Fruit fly (Drosophila melanogaster) whole organism, embryonic: ENCODE results near the gene Hsp22.

ENCODE experiments used
- B-H2 ChIP-seq: fragments of 200-800 bp; sonication (Bioruptor generic); optimal IDR thresholded peaks from 2 replicates; lab custom pipeline; 2018; ENCODE audit warnings: missing biosample characterization, mild to moderate bottlenecking, missing genetic modification characterization
- BEAF-32 ChIP-seq: fragments of 200-800 bp; sonication (Bioruptor generic); optimal IDR thresholded peaks from 3 replicates; lab custom pipeline; 2017; ENCODE audit warnings: missing biosample characterization, missing genetic modification characterization, mild to moderate bottlenecking, moderate library complexity, missing genetic modification reagents
- Bteb2 ChIP-seq: fragments of 200-800 bp; sonication (Bioruptor generic); optimal IDR thresholded peaks from 2 replicates; lab custom pipeline; 2016; ENCODE audit warnings: missing biosample characterization, missing genetic modification characterization
- CG10267 ChIP-seq: fragments of 200-800 bp; sonication (Bioruptor generic); optimal IDR thresholded peaks from 2 replicates; lab custom pipeline; 2018; ENCODE audit warnings: missing biosample characterization, mild to moderate bottlenecking, missing genetic modification characterization, moderate library complexity
- CG11456 ChIP-seq: fragments of 200-800 bp; sonication (Bioruptor generic); IDR thresholded peaks from 3 replicates; pipeline ENCODE4 v1.3.6; 2022; ENCODE audit warnings: missing biosample characterization, missing genetic modification characterization
- CG13424 ChIP-seq: fragments of 200-800 bp; sonication (Bioruptor generic); optimal IDR thresholded peaks from 2 replicates; lab custom pipeline; 2019; ENCODE audit warnings: missing biosample characterization, mild to moderate bottlenecking, missing genetic modification characterization, moderate library complexity
- CG17912 ChIP-seq: fragments of 200-800 bp; sonication (Bioruptor generic); optimal IDR thresholded peaks from 2 replicates; lab custom pipeline; 2018; ENCODE audit warnings: missing biosample characterization, mild to moderate bottlenecking, missing genetic modification characterization
- CG18011 ChIP-seq: fragments of 200-800 bp; sonication (Bioruptor generic); optimal IDR thresholded peaks from 2 replicates; lab custom pipeline; 2017; ENCODE audit warnings: missing biosample characterization, missing genetic modification characterization, mild to moderate bottlenecking, moderate library complexity, missing genotype
- CG2199 ChIP-seq: fragments of 200-800 bp; sonication (Bioruptor generic); IDR thresholded peaks from 3 replicates; pipeline ENCODE4 v1.3.6; 2022; ENCODE audit warnings: missing biosample characterization, missing genetic modification characterization
- CG2202 ChIP-seq: fragments of 200-800 bp; sonication (Bioruptor generic); optimal IDR thresholded peaks from 2 replicates; lab custom pipeline; 2018; ENCODE audit warnings: missing biosample characterization, mild to moderate bottlenecking, missing genetic modification characterization
- CG2712 ChIP-seq: fragments of 200-800 bp; optimal IDR thresholded peaks from 3 replicates; lab custom pipeline; 2019; ENCODE audit warnings: missing biosample characterization, mild to moderate bottlenecking, missing genetic modification characterization, moderate library complexity
- CG30020 ChIP-seq: fragments of 200-800 bp; optimal IDR thresholded peaks from 2 replicates; lab custom pipeline; 2019; ENCODE audit warnings: missing biosample characterization, mild to moderate bottlenecking, missing genetic modification characterization, moderate library complexity
- CG32772 ChIP-seq: fragments of 200-800 bp; sonication (Bioruptor generic); IDR thresholded peaks from 2 replicates; pipeline ENCODE4 v1.3.6; 2022; ENCODE audit warnings: missing biosample characterization, missing genetic modification characterization
- CG33557 ChIP-seq: fragments of 200-800 bp; sonication (Bioruptor generic); optimal IDR thresholded peaks from 2 replicates; lab custom pipeline; 2019; ENCODE audit warnings: missing biosample characterization, mild to moderate bottlenecking, missing genetic modification characterization, moderate library complexity
- CG3838 ChIP-seq: fragments of 200-800 bp; sonication (Bioruptor generic); optimal IDR thresholded peaks from 3 replicates; lab custom pipeline; 2016; ENCODE audit warnings: missing biosample characterization, missing genetic modification characterization
- CG4282 ChIP-seq: fragments of 200-800 bp; sonication (Bioruptor generic); optimal IDR thresholded peaks from 2 replicates; lab custom pipeline; 2016; ENCODE audit warnings: missing biosample characterization, missing genetic modification characterization
- CG4617 ChIP-seq: fragments of 200-800 bp; sonication (Bioruptor generic); optimal IDR thresholded peaks from 3 replicates; lab custom pipeline; 2016; ENCODE audit warnings: missing biosample characterization, missing genetic modification characterization, borderline replicate concordance
- CG4707 ChIP-seq: fragments of 200-800 bp; sonication (Bioruptor generic); optimal IDR thresholded peaks from 2 replicates; lab custom pipeline; 2018; ENCODE audit warnings: missing biosample characterization, mild to moderate bottlenecking, missing genetic modification characterization, moderate library complexity
- CG5180 ChIP-seq: fragments of 200-800 bp; sonication (Bioruptor generic); optimal IDR thresholded peaks from 3 replicates; lab custom pipeline; 2017; ENCODE audit warnings: missing biosample characterization, missing genetic modification characterization, mild to moderate bottlenecking, moderate library complexity, missing genetic modification reagents
- CG8924 ChIP-seq: fragments of 200-800 bp; optimal IDR thresholded peaks from 3 replicates; lab custom pipeline; 2019; ENCODE audit warnings: missing biosample characterization, mild to moderate bottlenecking, missing genetic modification characterization, moderate library complexity
- CG9437 ChIP-seq: fragments of 200-800 bp; sonication (Bioruptor generic); optimal IDR thresholded peaks from 2 replicates; lab custom pipeline; 2018; ENCODE audit warnings: missing biosample characterization, mild to moderate bottlenecking, missing genetic modification characterization
- CG9817 ChIP-seq: fragments of 200-800 bp; sonication (Bioruptor generic); optimal IDR thresholded peaks from 2 replicates; lab custom pipeline; 2018; ENCODE audit warnings: missing biosample characterization, mild to moderate bottlenecking, missing genetic modification characterization, moderate library complexity
- CG9932 ChIP-seq: fragments of 200-800 bp; sonication (Bioruptor generic); IDR thresholded peaks from 2 replicates; pipeline ENCODE4 v1.3.6; 2022; ENCODE audit warnings: missing biosample characterization, missing genetic modification characterization
- Dfd ChIP-seq, 2 experiments: fragments of >200 bp; optimal IDR thresholded peaks; 2 replicates each; lab custom pipeline; 2017; ENCODE audit warnings: missing biosample characterization in 2 of 2, missing genetic modification characterization in 2 of 2
- E2f2 ChIP-seq: fragments of 200-800 bp; sonication (Bioruptor generic); IDR thresholded peaks from 2 replicates; pipeline ENCODE4 v1.3.6; 2022; ENCODE audit warnings: missing biosample characterization, missing genetic modification characterization
- Fer2 ChIP-seq: fragments of 200-800 bp; sonication (Bioruptor generic); optimal IDR thresholded peaks from 2 replicates; lab custom pipeline; 2018; ENCODE audit warnings: missing biosample characterization, mild to moderate bottlenecking, missing genetic modification characterization, moderate library complexity
- Hsf ChIP-seq: fragments of 200-800 bp; sonication (Bioruptor generic); optimal IDR thresholded peaks from 3 replicates; lab custom pipeline; 2016; ENCODE audit warnings: missing biosample characterization, missing genetic modification characterization
- MTF-1 ChIP-seq: fragments of 200-800 bp; sonication (Bioruptor generic); optimal IDR thresholded peaks from 2 replicates; lab custom pipeline; 2018; ENCODE audit warnings: missing biosample characterization, mild to moderate bottlenecking, missing genetic modification characterization, borderline replicate concordance
- Max ChIP-seq: fragments of 200-800 bp; sonication (Bioruptor generic); optimal IDR thresholded peaks from 2 replicates; lab custom pipeline; 2016; ENCODE audit warnings: missing biosample characterization, mild to moderate bottlenecking, missing genetic modification characterization
- Ptx1 ChIP-seq: fragments of 200-800 bp; sonication (Bioruptor generic); IDR thresholded peaks from 2 replicates; pipeline ENCODE4 v1.3.6; 2022; ENCODE audit warnings: missing biosample characterization, missing genetic modification characterization
- Sry-δ ChIP-seq: fragments of 200-800 bp; sonication (Bioruptor generic); optimal IDR thresholded peaks from 2 replicates; lab custom pipeline; 2016; ENCODE audit warnings: missing biosample characterization, missing genetic modification characterization
- Vsx1 ChIP-seq: fragments of 200-800 bp; sonication (Bioruptor generic); optimal IDR thresholded peaks from 2 replicates; lab custom pipeline; 2017; ENCODE audit warnings: missing biosample characterization, mild to moderate bottlenecking, missing genetic modification characterization, missing genetic modification reagents
- Xbp1 ChIP-seq: fragments of 200-800 bp; sonication (Bioruptor generic); optimal IDR thresholded peaks from 3 replicates; lab custom pipeline; 2016; ENCODE audit warnings: missing biosample characterization, mild to moderate bottlenecking, missing genetic modification characterization
- amos ChIP-seq: fragments of 200-800 bp; sonication (Bioruptor generic); IDR thresholded peaks from 2 replicates; pipeline ENCODE4 v1.3.6; 2022; ENCODE audit warnings: missing biosample characterization, missing genetic modification characterization; ENCODE audit not compliant: partially characterized antibody
- bbx ChIP-seq: fragments of 200-800 bp; sonication (Bioruptor generic); IDR thresholded peaks from 2 replicates; pipeline ENCODE4 v1.3.6; 2022; ENCODE audit warnings: missing biosample characterization, missing genetic modification characterization; ENCODE audit not compliant: partially characterized antibody
- chif ChIP-seq, 2 experiments: fragments of 200-800 bp; sonication (Bioruptor generic); optimal IDR thresholded peaks; 3 replicates each; lab custom pipeline; 2016; ENCODE audit warnings: missing biosample characterization in 2 of 2, missing genetic modification characterization in 2 of 2
- en ChIP-seq: fragments of 200-800 bp; sonication (Bioruptor generic); optimal IDR thresholded peaks from 2 replicates; lab custom pipeline; 2016; ENCODE audit warnings: missing biosample characterization, missing genetic modification characterization
- hbn ChIP-seq: fragments of 200-800 bp; sonication (Bioruptor generic); IDR thresholded peaks from 2 replicates; pipeline ENCODE4 v1.3.6; 2022; ENCODE audit warnings: missing biosample characterization, missing genetic modification characterization; ENCODE audit not compliant: partially characterized antibody
- inv ChIP-seq: fragments of 200-800 bp; sonication (Bioruptor generic); IDR thresholded peaks from 2 replicates; pipeline ENCODE4 v1.3.6; 2022; ENCODE audit warnings: missing biosample characterization, missing genetic modification characterization; ENCODE audit not compliant: partially characterized antibody
- klu ChIP-seq: fragments of 200-800 bp; sonication (Bioruptor generic); IDR thresholded peaks from 2 replicates; pipeline ENCODE4 v1.3.6; 2022; ENCODE audit warnings: missing biosample characterization, missing genetic modification characterization
- lab ChIP-seq: fragments of 200-800 bp; sonication (Bioruptor generic); optimal IDR thresholded peaks from 3 replicates; lab custom pipeline; 2017; ENCODE audit warnings: missing biosample characterization, missing genetic modification characterization, mild to moderate bottlenecking, moderate library complexity, missing genetic modification reagents
- lbe ChIP-seq: fragments of 200-800 bp; sonication (Bioruptor generic); optimal IDR thresholded peaks from 2 replicates; lab custom pipeline; 2016; ENCODE audit warnings: missing biosample characterization, mild to moderate bottlenecking, missing genetic modification characterization
- lola ChIP-seq, 3 experiments: fragments of >200 bp in 2 of 3; fragments of 200-800 bp in 1 of 3; sonication (Bioruptor generic) in 1 of 3; optimal IDR thresholded peaks; 2 replicates each; lab custom pipeline; 2017 to 2019; ENCODE audit warnings: missing biosample characterization in 3 of 3, missing genetic modification characterization in 3 of 3, mild to moderate bottlenecking in 1 of 3, moderate library complexity in 1 of 3
- pita ChIP-seq: fragments of 200-800 bp; sonication (Bioruptor generic); optimal IDR thresholded peaks from 2 replicates; lab custom pipeline; 2017; ENCODE audit warnings: missing biosample characterization, mild to moderate bottlenecking, missing genetic modification characterization
- ranshi ChIP-seq: fragments of 200-800 bp; sonication (Bioruptor generic); IDR thresholded peaks from 2 replicates; pipeline ENCODE4 v1.3.6; 2022; ENCODE audit warnings: missing biosample characterization, missing genetic modification characterization
- sna ChIP-seq: fragments of 200-800 bp; sonication (Bioruptor generic); IDR thresholded peaks from 2 replicates; pipeline ENCODE4 v1.3.6; 2022; ENCODE audit warnings: missing biosample characterization, missing genetic modification characterization; ENCODE audit not compliant: partially characterized antibody
- wek ChIP-seq: fragments of 200-800 bp; sonication (Bioruptor generic); optimal IDR thresholded peaks from 3 replicates; lab custom pipeline; 2018; ENCODE audit warnings: missing biosample characterization, mild to moderate bottlenecking, missing genetic modification characterization, moderate library complexity

Hsp22 gene

dm6 chr3L:9399013-9399750 lies 26.5 kb downstream of the Hsp22 start, which contains the start of gene CG4080:
Gene CG4080 (minus strand): TSS chr3L:9399227.
- TF ChIP-seq ranshi (GFP tag; lab: Robert Waterston, UW) (peak; percentile 82; the same call in 1 of the 2 replicates), inv (GFP tag; lab: Robert Waterston, UW) (peak; percentile 73), B-H2 (GFP tag; lab: Kevin White, UChicago) (peak; percentile 61), Sry-δ (GFP tag; lab: Kevin White, UChicago) (peak; percentile 67), hbn (GFP tag; lab: Robert Waterston, UW) (peak; percentile 75), pita (GFP tag; lab: Kevin White, UChicago) (no peak), CG18011 (GFP tag; lab: Kevin White, UChicago) (peak; percentile 13), CG5180 (GFP tag; lab: Kevin White, UChicago) (no peak), lola (GFP tag; optimal IDR thresholded peaks at IDR 0.05; lab: Kevin White, UChicago) (peak in 1 of 3 experiments; percentile 25), bbx (GFP tag; lab: Robert Waterston, UW) (peak; percentile 72), Vsx1 (GFP tag; lab: Kevin White, UChicago) (peak; percentile 44), wek (GFP tag; lab: Kevin White, UChicago) (peak; percentile 10), CG4282 (no peak), CG10267 (tag; lab: Kevin White, UChicago) (peak; percentile 70), CG2712 (tag; lab: Kevin White, UChicago) (peak; percentile 41), CG30020 (tag; lab: Kevin White, UChicago) (peak; percentile 60), MTF-1 (GFP tag; lab: Kevin White, UChicago) (peak; percentile 7), CG17912 (peak; percentile 34), CG33557 (peak; percentile 34), Max (GFP tag; lab: Kevin White, UChicago) (peak; percentile 38), CG3838 (GFP tag; lab: Kevin White, UChicago) (peak; percentile 15), CG11456 (GFP tag; lab: Robert Waterston, UW) (no peak), E2f2 (GFP tag; lab: Robert Waterston, UW) (peak; percentile 29; the same call in 1 of the 2 replicates), chif (GFP tag; optimal IDR thresholded peaks at IDR 0.05; lab: Kevin White, UChicago) (peak in 1 of 2 experiments; percentile 34), amos (peak; percentile 76; the same call in 1 of the 2 replicates), CG32772 (GFP tag; lab: Robert Waterston, UW) (no peak), CG9817 (tag; lab: Kevin White, UChicago) (no peak), en (GFP tag; lab: Kevin White, UChicago) (no peak), Xbp1 (GFP tag; lab: Kevin White, UChicago) (peak; percentile 19), Hsf (GFP tag; lab: Kevin White, UChicago) (peak; percentile 28), klu (GFP tag; lab: Robert Waterston, UW) (no peak), CG9437 (GFP tag; lab: Kevin White, UChicago) (peak; percentile 54), lab (GFP tag; lab: Kevin White, UChicago) (peak; percentile 55), BEAF-32 (peak; percentile 86), Bteb2 (no peak), CG4617 (GFP tag; lab: Kevin White, UChicago) (peak; percentile 56), sna (GFP tag; lab: Robert Waterston, UW) (peak; percentile 78), Ptx1 (GFP tag; lab: Robert Waterston, UW) (no peak), lbe (GFP tag; lab: Kevin White, UChicago) (peak; percentile 63), CG13424 (tag; lab: Kevin White, UChicago) (peak; percentile 17), Dfd (GFP tag; optimal IDR thresholded peaks at IDR 0.05; lab: Kevin White, UChicago) (no peak), CG8924 (peak; percentile 84), CG4707 (GFP tag; lab: Kevin White, UChicago) (no peak), CG2202 (tag; lab: Kevin White, UChicago) (no peak), CG2199 (GFP tag; lab: Robert Waterston, UW) (no peak), CG9932 (GFP tag; lab: Robert Waterston, UW) (no peak; the same call in 1 of the 2 replicates), Fer2 (tag; lab: Kevin White, UChicago) (no peak)
